Fruit fly (Drosophila melanogaster) whole organism, adult: ENCODE data around the gene PH4alphaEFB.
A peak's percentile ranks its signal among the peaks of the same experiment; 100 is the strongest.

Source experiments
- CG11617 ChIP-seq: fragments of 200-800 bp; sonication (Bioruptor generic); optimal IDR thresholded peaks from 2 replicates; lab custom pipeline; 2017; ENCODE audit warnings: mild to moderate bottlenecking, missing biosample characterization, missing genetic modification reagents, missing genetic modification characterization
- CG12768 ChIP-seq: fragments of 200-800 bp; sonication (Bioruptor generic); optimal IDR thresholded peaks from 2 replicates; lab custom pipeline; 2017; ENCODE audit warnings: missing biosample characterization, missing genetic modification characterization, mild to moderate bottlenecking, moderate library complexity, missing genetic modification reagents
- CG14711 ChIP-seq: fragments of 200-800 bp; sonication (Bioruptor generic); optimal IDR thresholded peaks from 2 replicates; lab custom pipeline; 2018; ENCODE audit warnings: missing biosample characterization, mild to moderate bottlenecking, missing genetic modification characterization, moderate library complexity
- CG1620 ChIP-seq: fragments of 200-800 bp; sonication (Bioruptor generic); optimal IDR thresholded peaks from 2 replicates; lab custom pipeline; 2016; ENCODE audit warnings: missing biosample characterization, missing genetic modification characterization
- CG33017 ChIP-seq: fragments of 200-800 bp; sonication (Bioruptor generic); optimal IDR thresholded peaks from 2 replicates; lab custom pipeline; 2018; ENCODE audit warnings: missing biosample characterization, mild to moderate bottlenecking, missing genetic modification characterization, moderate library complexity
- CG5204 ChIP-seq: fragments of 200-800 bp; sonication (Bioruptor generic); optimal IDR thresholded peaks from 2 replicates; lab custom pipeline; 2016; ENCODE audit warnings: missing biosample characterization, missing genetic modification characterization
- CG7045 ChIP-seq: fragments of 200-800 bp; sonication (Bioruptor generic); optimal IDR thresholded peaks from 2 replicates; lab custom pipeline; 2017; ENCODE audit warnings: missing biosample characterization, mild to moderate bottlenecking, missing genetic modification characterization
- CG7101 ChIP-seq: fragments of 200-800 bp; sonication (Bioruptor generic); optimal IDR thresholded peaks from 2 replicates; lab custom pipeline; 2018; ENCODE audit warnings: missing biosample characterization, mild to moderate bottlenecking, missing genetic modification characterization, moderate library complexity
- Clk ChIP-seq: fragments of 200-800 bp; sonication (Bioruptor generic); optimal IDR thresholded peaks from 2 replicates; lab custom pipeline; 2017; ENCODE audit warnings: missing biosample characterization, missing genetic modification characterization
- Crg-1 ChIP-seq: fragments of 200-800 bp; sonication (Bioruptor generic); optimal IDR thresholded peaks from 2 replicates; lab custom pipeline; 2016; ENCODE audit warnings: missing biosample characterization, missing genetic modification characterization
- Hr96 ChIP-seq: fragments of 200-800 bp; sonication (Bioruptor generic); optimal IDR thresholded peaks from 2 replicates; lab custom pipeline; 2016; ENCODE audit warnings: missing biosample characterization, missing genetic modification characterization
- Mnt ChIP-seq: fragments of 200-800 bp; sonication (Bioruptor generic); optimal IDR thresholded peaks from 2 replicates; lab custom pipeline; 2016; ENCODE audit warnings: missing biosample characterization, mild to moderate bottlenecking, missing genetic modification characterization
- bab1 ChIP-seq: fragments of 200-800 bp; sonication (Bioruptor generic); optimal IDR thresholded peaks from 3 replicates; lab custom pipeline; 2019; ENCODE audit warnings: missing biosample characterization, mild to moderate bottlenecking, missing genetic modification characterization, moderate library complexity
- cic ChIP-seq: fragments of 200-800 bp; sonication (Bioruptor generic); optimal IDR thresholded peaks from 2 replicates; lab custom pipeline; 2017; ENCODE audit warnings: missing biosample characterization, mild to moderate bottlenecking, missing genetic modification characterization, moderate library complexity
- cnc ChIP-seq, 2 experiments: fragments of >200 bp; optimal IDR thresholded peaks; 2 replicates each; lab custom pipeline; 2017
- kay ChIP-seq: fragments of 200-800 bp; sonication (Bioruptor generic); peaks from one replicate; lab custom pipeline; 2016; ENCODE audit warnings: missing biosample characterization, missing genetic modification characterization, borderline replicate concordance
- ovo ChIP-seq: fragments of 200-800 bp; sonication (Bioruptor generic); optimal IDR thresholded peaks from 2 replicates; lab custom pipeline; 2016; ENCODE audit warnings: missing biosample characterization, missing genetic modification characterization
- pad ChIP-seq: fragments of 200-800 bp; sonication (Bioruptor generic); optimal IDR thresholded peaks from 3 replicates; lab custom pipeline; 2017; ENCODE audit warnings: missing biosample characterization, missing genetic modification characterization, mild to moderate bottlenecking, moderate library complexity, missing genetic modification reagents
- tj ChIP-seq: fragments of 200-800 bp; sonication (Bioruptor generic); optimal IDR thresholded peaks from 3 replicates; lab custom pipeline; 2017; ENCODE audit warnings: missing biosample characterization, mild to moderate bottlenecking, missing genetic modification characterization, moderate library complexity
- toe ChIP-seq: fragments of 200-800 bp; sonication (Bioruptor generic); optimal IDR thresholded peaks from 2 replicates; lab custom pipeline; 2016; ENCODE audit warnings: missing biosample characterization, missing genetic modification characterization

PH4alphaEFB gene

dm6 chr3R:30467062-30467461 lies 1.2 kb downstream of the PH4alphaEFB start:
- TF ChIP-seq pad (GFP tag; lab: Kevin White, UChicago) (no peak), CG7101 (tag; lab: Kevin White, UChicago) (no peak), Mnt (GFP tag; lab: Kevin White, UChicago) (no peak), CG14711 (no peak), cic (no peak)

dm6 chr3R:30470690-30471089 lies 4.8 kb downstream of the PH4alphaEFB start:
- TF ChIP-seq tj (peak; percentile 99), cnc (optimal IDR thresholded peaks at IDR 0.05; lab: Kevin White, UChicago) (no peak), CG7045 (GFP tag; lab: Kevin White, UChicago) (no peak), CG1620 (GFP tag; lab: Kevin White, UChicago) (no peak), Hr96 (GFP tag; lab: Kevin White, UChicago) (no peak), CG14711 (no peak), toe (GFP tag; lab: Kevin White, UChicago) (no peak), CG7101 (tag; lab: Kevin White, UChicago) (no peak), CG5204 (no peak)

dm6 chr3R:30472331-30472730 lies 6.5 kb downstream of the PH4alphaEFB start:
- no peak for TF ChIP-seq Clk (GFP tag; lab: Kevin White, UChicago)
- no peak for TF ChIP-seq CG1620 (GFP tag; lab: Kevin White, UChicago)
- no peak for TF ChIP-seq CG12768 (GFP tag; lab: Kevin White, UChicago)
- no peak for TF ChIP-seq CG7045 (GFP tag; lab: Kevin White, UChicago)
- no peak for TF ChIP-seq CG11617 (GFP tag; lab: Kevin White, UChicago)
- TF ChIP-seq kay (GFP tag; lab: Kevin White, UChicago) = no peak
- no peak for TF ChIP-seq cic
- TF ChIP-seq bab1 (GFP tag; lab: Kevin White, UChicago) = no peak
- TF ChIP-seq CG14711 = no peak
- no peak for TF ChIP-seq Crg-1 (GFP tag; lab: Kevin White, UChicago)
- TF ChIP-seq Mnt (GFP tag; lab: Kevin White, UChicago) = no peak
- TF ChIP-seq toe (GFP tag; lab: Kevin White, UChicago) = no peak
- no peak for TF ChIP-seq CG7101 (tag; lab: Kevin White, UChicago)
- no peak for TF ChIP-seq Hr96 (GFP tag; lab: Kevin White, UChicago)
- TF ChIP-seq CG5204 = no peak
- TF ChIP-seq pad (GFP tag; lab: Kevin White, UChicago) = no peak
- no peak for TF ChIP-seq cnc (optimal IDR thresholded peaks at IDR 0.05; lab: Kevin White, UChicago)
- TF ChIP-seq ovo (GFP tag; lab: Kevin White, UChicago) = no peak
- TF ChIP-seq CG33017 (tag; lab: Kevin White, UChicago) = no peak
- TF ChIP-seq tj = no peak

dm6 chr3R:30474667-30475213 lies 8.9 kb downstream of the PH4alphaEFB start:
- TF ChIP-seq toe (GFP tag; lab: Kevin White, UChicago) (no peak), tj (no peak), CG5204 (no peak), CG14711 (no peak), Hr96 (GFP tag; lab: Kevin White, UChicago) (no peak), ovo (GFP tag; lab: Kevin White, UChicago) (no peak)

- TF ChIP-seq CG14711 (no peak), ovo (GFP tag; lab: Kevin White, UChicago) (no peak), toe (GFP tag; lab: Kevin White, UChicago) (no peak), bab1 (GFP tag; lab: Kevin White, UChicago) (no peak), Clk (GFP tag; lab: Kevin White, UChicago) (no peak), tj (no peak)
These were observed 10.1 kb downstream of the PH4alphaEFB start for dm6 chr3R:30475910-30476309.

- TF ChIP-seq bab1 (GFP tag; lab: Kevin White, UChicago) = no peak
- TF ChIP-seq CG33017 (tag; lab: Kevin White, UChicago) = no peak
- no peak for TF ChIP-seq toe (GFP tag; lab: Kevin White, UChicago)
- TF ChIP-seq CG7045 (GFP tag; lab: Kevin White, UChicago) = no peak
- no peak for TF ChIP-seq cic
- no peak for TF ChIP-seq ovo (GFP tag; lab: Kevin White, UChicago)
- TF ChIP-seq CG14711 = no peak
- TF ChIP-seq cnc (optimal IDR thresholded peaks at IDR 0.05; lab: Kevin White, UChicago) = no peak
- TF ChIP-seq Crg-1 (GFP tag; lab: Kevin White, UChicago) = no peak
- no peak for TF ChIP-seq CG7101 (tag; lab: Kevin White, UChicago)
These were observed 10.5 kb downstream of the PH4alphaEFB start, which contains the start of gene spdo for dm6 chr3R:30476367-30476766. spdo (plus strand) TSS chr3R:30476684.

dm6 chr3R:30487828-30488227 lies 22.0 kb downstream of the PH4alphaEFB start, which contains the start of gene Jon99Fii:
Jon99Fii (minus strand) TSS chr3R:30487928.
- TF ChIP-seq CG12768 (GFP tag; lab: Kevin White, UChicago) (no peak), Hr96 (GFP tag; lab: Kevin White, UChicago) (no peak), CG1620 (GFP tag; lab: Kevin White, UChicago) (no peak), cnc (optimal IDR thresholded peaks at IDR 0.05; lab: Kevin White, UChicago) (no peak), Crg-1 (GFP tag; lab: Kevin White, UChicago) (no peak), bab1 (GFP tag; lab: Kevin White, UChicago) (no peak), cic (no peak)
